Worm (Caenorhabditis elegans): Measurements from ENCODE around the gene C09B8.8.

DNA sequence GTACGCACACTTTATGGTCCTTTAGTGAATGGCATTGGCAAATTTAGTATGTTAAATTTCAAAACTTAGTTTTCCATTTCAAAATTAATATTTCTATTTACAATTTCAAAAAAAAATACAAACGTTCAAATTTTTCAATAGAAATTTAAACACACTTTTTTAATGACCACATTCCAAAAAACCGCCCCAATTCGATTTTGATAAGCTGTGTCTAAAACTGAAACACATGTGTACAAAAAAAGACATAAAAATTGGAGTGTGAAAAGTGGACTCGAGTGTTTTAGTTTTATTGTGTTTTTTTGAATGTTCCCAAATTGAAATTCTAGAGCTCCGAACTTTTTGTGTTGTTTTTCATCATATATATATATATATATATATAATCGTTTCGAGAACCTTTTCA lies 39.6 kb upstream of the C09B8.8 start:
- TF ChIP-seq ttx-3 (tag; optimal IDR thresholded peaks at IDR 0.05) (no peak), ama-1 (optimal IDR thresholded peaks at IDR 0.05) (no peak), ceh-34 (tag; optimal IDR thresholded peaks at IDR 0.05) (no peak)
